Worm (Caenorhabditis elegans): Measurements from ENCODE around the gene C17B7.15.

C17B7.15 gene

ce11 chrV:3333334-3333733 is 16.6 kb upstream of the C17B7.15 start, which contains the start of gene C17B7.5:
C17B7.5 (plus strand) TSS chrV:3333634.
- TF ChIP-seq dmd-4 (tag; optimal IDR thresholded peaks at IDR 0.05) (no peak), peb-1 (tag; optimal IDR thresholded peaks at IDR 0.05) (no peak), aly-2 (tag; optimal IDR thresholded peaks at IDR 0.05) (no peak), elt-3 (tag; optimal IDR thresholded peaks at IDR 0.05) (no peak), nhr-10 (tag; optimal IDR thresholded peaks at IDR 0.05) (no peak), ztf-11 (tag; optimal IDR thresholded peaks at IDR 0.05) (no peak), skn-1 (tag; optimal IDR thresholded peaks at IDR 0.05) (no peak), elt-1 (tag; optimal IDR thresholded peaks at IDR 0.05) (no peak), nhr-129 (tag; optimal IDR thresholded peaks at IDR 0.05) (no peak), zag-1 (tag; optimal IDR thresholded peaks at IDR 0.05) (no peak), ztf-1 (GFP tag; conservative IDR thresholded peaks at IDR 0.05) (no peak), F13H6.1 (tag; optimal IDR thresholded peaks at IDR 0.05) (no peak), unc-55 (GFP tag; optimal IDR thresholded peaks at IDR 0.05) (no peak), lin-11 (tag; optimal IDR thresholded peaks at IDR 0.05) (no peak), sma-3 (GFP tag; optimal IDR thresholded peaks at IDR 0.05) (no peak), fos-1 (tag; optimal IDR thresholded peaks at IDR 0.05) (no peak), ZK546.5 (tag; optimal IDR thresholded peaks at IDR 0.05) (no peak), Y55F3AM.14 (GFP tag; optimal IDR thresholded peaks at IDR 0.05) (no peak), mbf-1 (tag; optimal IDR thresholded peaks at IDR 0.05) (no peak)

- no peak for TF ChIP-seq crh-2 (tag; optimal IDR thresholded peaks at IDR 0.05)
- TF ChIP-seq dmd-4 (tag; optimal IDR thresholded peaks at IDR 0.05): no peak
- no peak for TF ChIP-seq elt-3 (tag; optimal IDR thresholded peaks at IDR 0.05)
- TF ChIP-seq ZK546.5 (tag; optimal IDR thresholded peaks at IDR 0.05): no peak
- no peak for TF ChIP-seq sma-3 (GFP tag; optimal IDR thresholded peaks at IDR 0.05)
- no peak for TF ChIP-seq mbf-1 (tag; optimal IDR thresholded peaks at IDR 0.05)
- no peak for TF ChIP-seq lsy-2 (tag; optimal IDR thresholded peaks at IDR 0.05)
- TF ChIP-seq Y55F3AM.14 (GFP tag; optimal IDR thresholded peaks at IDR 0.05): no peak
- TF ChIP-seq ztf-1 (GFP tag; conservative IDR thresholded peaks at IDR 0.05): no peak
- no peak for TF ChIP-seq unc-62 (GFP tag; optimal IDR thresholded peaks at IDR 0.05)
- TF ChIP-seq lin-13 (GFP tag; optimal IDR thresholded peaks at IDR 0.05): no peak
Observed at ce11 chrV:3339009-3339408, 11.0 kb upstream of the C17B7.15 start, which contains the start of gene C17B7.4. C17B7.4 (plus strand) TSS chrV:3339309.

ce11 chrV:3341906-3342305 is 8.1 kb upstream of the C17B7.15 start, which contains the start of gene C17B7.10:
C17B7.10 (minus strand) TSS chrV:3342006.
- TF ChIP-seq fos-1 (tag; optimal IDR thresholded peaks at IDR 0.05) (no peak), sma-9 (GFP tag; optimal IDR thresholded peaks at IDR 0.05) (peak; percentile 40), sma-9 (tag; optimal IDR thresholded peaks at IDR 0.05) (no peak)

ce11 chrV:3342504-3342903 is 7.5 kb upstream of the C17B7.15 start, which contains the start of gene C17B7.3:
C17B7.3 (plus strand) TSS chrV:3342804.
- TF ChIP-seq nhr-12 (tag; optimal IDR thresholded peaks at IDR 0.05) (no peak), mbf-1 (tag; optimal IDR thresholded peaks at IDR 0.05) (no peak), ztf-4 (tag; optimal IDR thresholded peaks at IDR 0.05) (no peak), unc-55 (GFP tag; optimal IDR thresholded peaks at IDR 0.05) (no peak), ZK546.5 (tag; optimal IDR thresholded peaks at IDR 0.05) (no peak), ceh-16 (tag; optimal IDR thresholded peaks at IDR 0.05) (no peak), lsy-2 (tag; optimal IDR thresholded peaks at IDR 0.05) (no peak), sma-3 (GFP tag; optimal IDR thresholded peaks at IDR 0.05) (no peak), nhr-10 (tag; optimal IDR thresholded peaks at IDR 0.05) (no peak), ztf-1 (GFP tag; conservative IDR thresholded peaks at IDR 0.05) (no peak), R02D3.7 (tag; optimal IDR thresholded peaks at IDR 0.05) (no peak), aly-2 (tag; optimal IDR thresholded peaks at IDR 0.05) (no peak), crh-2 (tag; optimal IDR thresholded peaks at IDR 0.05) (no peak), nhr-6 (tag; optimal IDR thresholded peaks at IDR 0.05) (no peak), ceh-82 (tag; optimal IDR thresholded peaks at IDR 0.05) (no peak), sma-9 (GFP tag; optimal IDR thresholded peaks at IDR 0.05) (no peak), sma-9 (tag; optimal IDR thresholded peaks at IDR 0.05) (no peak), ama-1 (optimal IDR thresholded peaks at IDR 0.05) (no peak), nhr-129 (tag; optimal IDR thresholded peaks at IDR 0.05) (no peak), F13H6.1 (tag; optimal IDR thresholded peaks at IDR 0.05) (no peak), Y55F3AM.14 (GFP tag; optimal IDR thresholded peaks at IDR 0.05) (no peak)

- TF ChIP-seq fos-1 (tag; optimal IDR thresholded peaks at IDR 0.05) (no peak), F13H6.1 (tag; optimal IDR thresholded peaks at IDR 0.05) (peak; percentile 80), elt-1 (tag; optimal IDR thresholded peaks at IDR 0.05) (no peak), sma-9 (GFP tag; optimal IDR thresholded peaks at IDR 0.05) (peak; percentile 91), sma-9 (tag; optimal IDR thresholded peaks at IDR 0.05) (no peak)
Observed at ce11 chrV:3344001-3344400, 6.0 kb upstream of the C17B7.15 start.
